Fruit fly (Drosophila melanogaster) whole organism, pupa: ENCODE results near the gene CG31207.

Source experiments
- CG10348 ChIP-seq: fragments of 200-800 bp; sonication (Bioruptor generic); IDR thresholded peaks from 2 replicates; pipeline ENCODE4 v1.3.6; 2022; ENCODE audit warnings: missing biosample characterization, missing genetic modification characterization
- CG12605 ChIP-seq: fragments of 200-800 bp; sonication (Bioruptor generic); IDR thresholded peaks from 2 replicates; pipeline ENCODE4 v1.3.6; 2022; ENCODE audit warnings: missing biosample characterization, missing genetic modification characterization
- CG13204 ChIP-seq: fragments of 200-800 bp; sonication (Bioruptor generic); optimal IDR thresholded peaks from 2 replicates; lab custom pipeline; 2018; ENCODE audit warnings: missing biosample characterization, mild to moderate bottlenecking, missing genetic modification characterization, moderate library complexity
- CG14655 ChIP-seq: fragments of 200-800 bp; sonication (Bioruptor generic); optimal IDR thresholded peaks from 3 replicates; lab custom pipeline; 2017; ENCODE audit warnings: mild to moderate bottlenecking, missing biosample characterization, missing genetic modification reagents, missing genetic modification characterization
- CG15710 ChIP-seq: fragments of 200-800 bp; sonication (Bioruptor generic); optimal IDR thresholded peaks from 2 replicates; lab custom pipeline; 2018; ENCODE audit warnings: missing biosample characterization, mild to moderate bottlenecking, missing genetic modification characterization, moderate library complexity
- CG17806 ChIP-seq: fragments of 200-800 bp; sonication (Bioruptor generic); optimal IDR thresholded peaks from 2 replicates; lab custom pipeline; 2018; ENCODE audit warnings: missing biosample characterization, mild to moderate bottlenecking, missing genetic modification characterization, moderate library complexity
- CG32121 ChIP-seq: fragments of 200-800 bp; sonication (Bioruptor generic); IDR thresholded peaks from 2 replicates; pipeline ENCODE4 v1.3.6; 2022; ENCODE audit warnings: missing biosample characterization, missing genetic modification characterization
- CG34367 ChIP-seq: fragments of 200-800 bp; sonication (Bioruptor generic); optimal IDR thresholded peaks from 2 replicates; lab custom pipeline; 2018; ENCODE audit warnings: missing biosample characterization, mild to moderate bottlenecking, missing genetic modification characterization
- CG4496 ChIP-seq: fragments of 200-800 bp; sonication (Bioruptor generic); IDR thresholded peaks from 3 replicates; pipeline ENCODE4 v1.3.6; 2022; ENCODE audit warnings: missing biosample characterization, missing genetic modification characterization
- CG8159 ChIP-seq: fragments of 200-800 bp; sonication (Bioruptor generic); optimal IDR thresholded peaks from 3 replicates; lab custom pipeline; 2018; ENCODE audit warnings: missing biosample characterization, mild to moderate bottlenecking, missing genetic modification characterization, moderate library complexity
- CG8301 ChIP-seq: fragments of 200-800 bp; sonication (Bioruptor generic); optimal IDR thresholded peaks from 2 replicates; lab custom pipeline; 2018; ENCODE audit warnings: missing biosample characterization, mild to moderate bottlenecking, missing genetic modification characterization
- CG9948 ChIP-seq: fragments of 200-800 bp; sonication (Bioruptor generic); optimal IDR thresholded peaks from 2 replicates; lab custom pipeline; 2018; ENCODE audit warnings: missing biosample characterization, mild to moderate bottlenecking, missing genetic modification characterization, moderate library complexity
- D1 ChIP-seq: fragments of 200-800 bp; sonication (Bioruptor generic); optimal IDR thresholded peaks from 2 replicates; lab custom pipeline; 2018; ENCODE audit warnings: missing biosample characterization, mild to moderate bottlenecking, missing genetic modification characterization, moderate library complexity
- EcR ChIP-seq: fragments of 200-800 bp; sonication (Bioruptor generic); optimal IDR thresholded peaks from 3 replicates; lab custom pipeline; 2019; ENCODE audit warnings: missing biosample characterization, missing genetic modification characterization, mild to moderate bottlenecking, moderate library complexity, missing genetic modification reagents
- Ets98B ChIP-seq: fragments of 200-800 bp; sonication (Bioruptor generic); IDR thresholded peaks from 2 replicates; pipeline ENCODE4 v1.3.6; 2022; ENCODE audit warnings: missing biosample characterization, missing genetic modification characterization
- Pif1A ChIP-seq: fragments of 200-800 bp; sonication (Bioruptor generic); optimal IDR thresholded peaks from 3 replicates; lab custom pipeline; 2016; ENCODE audit warnings: missing biosample characterization, missing genetic modification characterization
- Pif1B ChIP-seq: fragments of 200-800 bp; sonication (Bioruptor generic); optimal IDR thresholded peaks from 3 replicates; lab custom pipeline; 2016; ENCODE audit warnings: missing biosample characterization, missing genetic modification characterization
- Snoo ChIP-seq: fragments of 200-800 bp; sonication (Bioruptor generic); optimal IDR thresholded peaks from 3 replicates; lab custom pipeline; 2017; ENCODE audit warnings: missing biosample characterization, mild to moderate bottlenecking, missing genetic modification characterization, inconsistent platforms
- fd96Ca ChIP-seq: fragments of 200-800 bp; sonication (Bioruptor generic); IDR thresholded peaks from 3 replicates; pipeline ENCODE4 v1.3.6; 2022; ENCODE audit warnings: missing biosample characterization, missing genetic modification characterization
- gl ChIP-seq: fragments of 200-800 bp; sonication (Bioruptor generic); optimal IDR thresholded peaks from 2 replicates; lab custom pipeline; 2018; ENCODE audit warnings: missing biosample characterization, mild to moderate bottlenecking, missing genetic modification characterization
- rn ChIP-seq: fragments of 200-800 bp; sonication (Bioruptor generic); IDR thresholded peaks from 2 replicates; pipeline ENCODE4 v1.3.6; 2022; ENCODE audit warnings: missing biosample characterization, missing genetic modification characterization

Gene CG31207

dm6 chr3R:21084979-21085378, 38.2 kb upstream of the CG31207 start:
- TF ChIP-seq rn (no peak), EcR (GFP tag; lab: Kevin White, UChicago) (peak; percentile 87)

dm6 chr3R:21080876-21081586, 34.2 kb upstream of the CG31207 start, which contains the start of gene HHEX:
Gene HHEX, minus strand, starts transcription at chr3R:21080926.
- TF ChIP-seq fd96Ca (GFP tag; lab: Robert Waterston, UW), result no peak
- TF ChIP-seq gl, result no peak
- no peak for TF ChIP-seq Pif1A (GFP tag; lab: Kevin White, UChicago)
- TF ChIP-seq CG8159 (tag; lab: Kevin White, UChicago), result no peak
- TF ChIP-seq CG10348 (GFP tag; lab: Robert Waterston, UW), result no peak
- no peak for TF ChIP-seq CG13204 (GFP tag; lab: Kevin White, UChicago)
- TF ChIP-seq Ets98B (GFP tag; lab: Robert Waterston, UW), result no peak
- TF ChIP-seq CG34367 (tag; lab: Kevin White, UChicago), result no peak
- no peak for TF ChIP-seq Snoo (tag; lab: Kevin White, UChicago)
- no peak for TF ChIP-seq CG15710 (tag; lab: Kevin White, UChicago)
- no peak for TF ChIP-seq EcR (GFP tag; lab: Kevin White, UChicago)
- TF ChIP-seq CG17806 (tag; lab: Kevin White, UChicago), result no peak
- TF ChIP-seq rn, result no peak
- TF ChIP-seq CG32121 (GFP tag; lab: Robert Waterston, UW), result no peak
- TF ChIP-seq CG8301 (tag; lab: Kevin White, UChicago), result no peak
- no peak for TF ChIP-seq Pif1B (GFP tag; lab: Kevin White, UChicago)
- TF ChIP-seq CG4496 (GFP tag; lab: Robert Waterston, UW), result no peak
- TF ChIP-seq CG12605 (GFP tag; lab: Robert Waterston, UW), result no peak
- TF ChIP-seq CG14655 (GFP tag; lab: Kevin White, UChicago), result no peak

DNA sequence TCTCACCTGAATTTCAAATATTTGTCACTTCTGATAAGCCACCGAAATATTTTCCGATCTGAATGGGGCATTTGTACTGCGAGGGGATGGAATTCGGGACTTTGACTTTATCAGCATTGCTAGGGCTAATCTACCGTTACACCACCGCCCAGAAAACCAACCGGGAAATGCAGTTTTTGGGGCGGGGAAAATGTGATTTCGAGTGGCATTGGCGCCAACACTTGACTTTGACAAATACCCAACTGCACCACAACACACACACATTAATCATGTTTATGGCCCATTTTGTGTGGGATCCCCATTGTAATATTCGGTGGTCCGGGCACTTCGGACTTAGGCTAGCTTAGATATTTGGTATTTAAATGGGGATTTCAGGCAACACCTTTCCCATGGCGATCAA, 32.1 kb upstream of the CG31207 start:
- TF ChIP-seq CG32121 (GFP tag; lab: Robert Waterston, UW) (no peak), CG12605 (GFP tag; lab: Robert Waterston, UW) (no peak), CG10348 (GFP tag; lab: Robert Waterston, UW) (no peak), CG17806 (tag; lab: Kevin White, UChicago) (no peak), CG34367 (tag; lab: Kevin White, UChicago) (no peak), CG9948 (tag; lab: Kevin White, UChicago) (no peak)
- TF ChIP-seq, all 21 proteins: peak for 0

DNA sequence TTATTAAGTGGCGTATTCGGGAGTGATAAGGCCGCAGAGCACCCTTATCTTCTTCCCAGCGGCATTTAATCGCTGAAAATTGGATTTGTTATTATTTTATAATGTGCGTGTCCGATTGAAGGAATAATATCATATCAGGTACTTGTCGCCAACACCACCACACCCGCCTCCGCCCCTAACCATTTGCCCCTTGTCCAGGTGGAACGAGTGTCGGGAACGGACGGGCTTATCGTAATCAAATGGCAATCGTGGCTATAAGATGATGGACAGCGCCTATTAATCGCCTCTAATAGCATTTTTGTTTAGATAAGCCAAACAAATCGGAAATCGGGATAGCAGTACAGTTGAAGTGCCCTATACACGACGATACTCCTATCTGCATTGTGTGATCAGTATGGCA, 31.4 kb upstream of the CG31207 start:
- TF ChIP-seq CG12605 (GFP tag; lab: Robert Waterston, UW) (no peak), CG32121 (GFP tag; lab: Robert Waterston, UW) (no peak), CG17806 (tag; lab: Kevin White, UChicago) (no peak), CG4496 (GFP tag; lab: Robert Waterston, UW) (no peak), CG10348 (GFP tag; lab: Robert Waterston, UW) (no peak), CG15710 (tag; lab: Kevin White, UChicago) (no peak), fd96Ca (GFP tag; lab: Robert Waterston, UW) (no peak), Pif1A (GFP tag; lab: Kevin White, UChicago) (no peak)

- no peak for TF ChIP-seq CG15710 (tag; lab: Kevin White, UChicago)
- no peak for TF ChIP-seq EcR (GFP tag; lab: Kevin White, UChicago)
- no peak for TF ChIP-seq CG32121 (GFP tag; lab: Robert Waterston, UW)
- TF ChIP-seq CG10348 (GFP tag; lab: Robert Waterston, UW), result no peak
- TF ChIP-seq Pif1B (GFP tag; lab: Kevin White, UChicago), result no peak
- TF ChIP-seq CG13204 (GFP tag; lab: Kevin White, UChicago), result no peak
- TF ChIP-seq CG9948 (tag; lab: Kevin White, UChicago), result no peak
- no peak for TF ChIP-seq CG8159 (tag; lab: Kevin White, UChicago)
- no peak for TF ChIP-seq rn
- no peak for TF ChIP-seq D1 (tag; lab: Kevin White, UChicago)
These were observed 30.8 kb upstream of the CG31207 start for dm6 chr3R:21077577-21077976.

DNA sequence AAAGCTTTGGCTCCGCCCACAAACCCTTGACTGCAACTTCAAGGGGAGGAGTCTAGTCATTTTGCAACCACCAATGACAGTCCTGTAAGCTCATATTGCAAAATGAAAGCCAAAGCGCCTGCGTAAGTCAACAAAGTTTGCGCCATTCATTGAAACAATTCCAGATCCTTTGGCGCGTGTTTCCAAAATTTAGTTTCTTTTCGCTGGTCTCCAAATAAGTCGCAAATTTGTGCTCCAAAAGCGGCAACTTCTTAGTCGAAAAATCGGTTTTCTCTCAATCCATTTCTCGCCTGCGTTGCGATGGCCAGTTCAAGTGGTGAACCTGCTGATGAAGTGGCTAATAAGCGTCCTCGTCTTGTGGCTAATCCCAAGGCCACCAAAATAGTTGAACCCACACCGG, 26.9 kb upstream of the CG31207 start, which contains the start of gene dmrt93B:
dmrt93B (plus strand) TSS at position 301 of the 400 bp plus-strand sequence.
- TF ChIP-seq CG12605 (GFP tag; lab: Robert Waterston, UW) (no peak), CG34367 (tag; lab: Kevin White, UChicago) (no peak), CG14655 (GFP tag; lab: Kevin White, UChicago) (no peak), CG15710 (tag; lab: Kevin White, UChicago) (no peak), Ets98B (GFP tag; lab: Robert Waterston, UW) (no peak), EcR (GFP tag; lab: Kevin White, UChicago) (no peak), Snoo (tag; lab: Kevin White, UChicago) (no peak), CG4496 (GFP tag; lab: Robert Waterston, UW) (no peak), Pif1B (GFP tag; lab: Kevin White, UChicago) (no peak), rn (no peak), D1 (tag; lab: Kevin White, UChicago) (no peak), CG10348 (GFP tag; lab: Robert Waterston, UW) (no peak), gl (no peak), CG32121 (GFP tag; lab: Robert Waterston, UW) (no peak), CG9948 (tag; lab: Kevin White, UChicago) (no peak), CG17806 (tag; lab: Kevin White, UChicago) (no peak), CG8301 (tag; lab: Kevin White, UChicago) (no peak), fd96Ca (GFP tag; lab: Robert Waterston, UW) (no peak), CG8159 (tag; lab: Kevin White, UChicago) (no peak), Pif1A (GFP tag; lab: Kevin White, UChicago) (no peak)
